Worm (Caenorhabditis elegans) whole organism, L4/young adult: ENCODE data around the gene glt-4.

Experiments used
- W03F9.2 ChIP-seq: fragments of 150-350 bp; optimal IDR thresholded peaks from 2 replicates; lab custom pipeline; 2014; ENCODE audit warnings: missing biosample characterization, missing genetic modification characterization
- dao-5 ChIP-seq: sonication (generic microtip); optimal IDR thresholded peaks from 2 replicates; lab custom pipeline; 2016; ENCODE audit warnings: missing genotype, missing genetic modification characterization, moderate library complexity, missing compliant biosample characterization
- him-1 ChIP-seq: sonication (generic microtip); optimal IDR thresholded peaks from 2 replicates; lab custom pipeline; 2016; ENCODE audit warnings: missing genotype, missing genetic modification reagents, missing genetic modification characterization, missing compliant biosample characterization

Gene glt-4

DNA sequence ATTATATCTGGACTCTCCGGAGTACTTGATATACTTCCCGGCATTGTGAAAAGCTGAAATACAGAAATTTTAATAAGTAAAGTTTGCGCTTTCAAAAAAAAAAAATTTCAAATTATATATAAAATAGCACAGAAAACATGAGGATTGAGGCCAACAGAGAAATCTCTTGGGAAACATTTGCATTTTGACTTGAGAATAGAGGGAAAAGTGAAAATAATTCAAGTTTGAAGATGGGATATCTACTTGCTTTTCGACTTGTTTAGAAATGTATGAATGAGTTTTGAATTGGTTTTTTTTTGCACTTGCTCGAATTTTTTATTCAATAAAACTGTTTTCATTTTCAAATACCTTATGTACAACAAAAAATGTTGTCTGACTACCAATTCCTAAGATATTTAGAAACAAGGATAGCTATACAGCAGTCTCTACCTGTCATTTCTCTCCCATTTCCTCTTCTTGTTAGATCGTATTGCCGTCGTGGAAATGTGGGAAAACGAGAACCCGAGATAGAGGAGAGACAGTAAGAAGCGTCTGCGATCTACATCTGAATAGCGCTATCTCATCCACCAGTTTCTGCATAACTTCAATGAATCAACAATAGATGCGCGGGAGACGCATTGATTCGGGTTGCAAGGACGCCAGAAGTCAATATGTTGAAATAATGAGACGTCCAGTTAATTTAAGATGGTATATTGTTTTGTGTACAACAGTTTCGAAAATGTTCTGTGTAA, 13.3 kb downstream of the glt-4 start, which contains the start of gene T22E5.6:
Gene T22E5.6 (minus strand): TSS at position 51 of the 731 bp plus-strand sequence.
- no peak for TF ChIP-seq W03F9.2 (tag; lab: Kevin White, UChicago)
- TF ChIP-seq dao-5 (tag; lab: Kevin White, UChicago): no peak
- TF ChIP-seq him-1 (tag; lab: Kevin White, UChicago): no peak

DNA sequence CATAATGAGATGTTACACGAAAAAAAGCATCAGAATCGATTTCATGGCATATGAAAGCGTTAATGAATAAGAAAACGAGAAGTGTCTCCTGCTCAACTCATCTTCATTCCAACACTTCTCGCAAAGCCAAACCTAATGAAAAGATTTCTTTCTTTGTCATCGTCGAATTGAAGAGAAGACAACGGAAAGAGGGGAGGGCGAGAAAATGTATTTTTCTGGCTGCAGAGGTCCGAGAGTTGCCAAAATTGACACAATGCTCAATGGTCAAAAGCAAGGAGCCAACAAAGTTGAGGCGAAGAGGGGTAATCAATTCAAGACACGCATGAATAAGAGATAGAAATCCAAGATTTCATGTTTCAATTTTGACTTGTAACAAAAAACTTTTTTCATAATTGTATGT, 15.9 kb downstream of the glt-4 start:
- TF ChIP-seq him-1 (tag; lab: Kevin White, UChicago) (no peak), W03F9.2 (tag; lab: Kevin White, UChicago) (no peak), dao-5 (tag; lab: Kevin White, UChicago) (no peak)

DNA sequence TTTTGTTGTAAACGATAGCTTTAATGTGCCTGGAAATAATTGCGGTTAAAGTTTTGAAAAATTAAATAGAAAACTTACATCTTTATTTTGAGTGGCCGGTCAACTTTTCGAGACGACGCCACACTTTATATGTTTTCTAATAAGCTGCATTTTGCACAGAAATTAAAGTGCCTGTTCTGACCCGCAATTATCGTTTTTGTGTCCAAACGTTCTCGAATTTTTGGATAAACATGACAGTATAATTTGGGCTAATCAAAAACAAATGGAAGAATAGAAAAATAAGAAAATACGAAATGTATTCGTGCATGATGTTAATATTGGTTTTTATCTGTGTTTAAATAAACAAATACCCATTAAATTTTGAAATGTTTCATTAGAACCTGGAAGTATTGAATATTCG, 17.5 kb downstream of the glt-4 start, which contains the start of gene K10C2.12:
Gene K10C2.12 (minus strand): TSS at position 101 of the 400 bp plus-strand sequence.
- TF ChIP-seq him-1 (tag; lab: Kevin White, UChicago) (no peak), W03F9.2 (tag; lab: Kevin White, UChicago) (no peak), dao-5 (tag; lab: Kevin White, UChicago) (no peak)

DNA sequence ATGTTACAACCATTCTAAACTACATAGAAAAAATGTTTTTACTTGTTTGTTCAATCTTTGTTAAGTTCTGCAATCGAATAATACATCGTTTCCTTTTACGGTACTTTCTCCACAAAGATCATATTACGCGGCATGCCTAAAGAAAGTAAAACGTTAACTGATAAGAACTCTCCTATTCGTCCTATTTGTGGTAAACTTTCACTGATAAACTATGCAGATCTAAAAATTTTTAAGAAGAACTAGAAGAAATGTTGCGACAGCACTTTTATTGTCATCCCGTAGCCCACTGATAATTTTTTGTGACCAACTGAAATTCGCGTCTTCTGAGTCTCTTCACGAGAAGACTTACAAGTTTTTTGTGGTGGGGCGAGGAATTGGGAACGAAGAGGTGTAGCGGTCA, 23.9 kb downstream of the glt-4 start:
- TF ChIP-seq W03F9.2 (tag; lab: Kevin White, UChicago) (no peak), dao-5 (tag; lab: Kevin White, UChicago) (no peak), him-1 (tag; lab: Kevin White, UChicago) (no peak)

DNA sequence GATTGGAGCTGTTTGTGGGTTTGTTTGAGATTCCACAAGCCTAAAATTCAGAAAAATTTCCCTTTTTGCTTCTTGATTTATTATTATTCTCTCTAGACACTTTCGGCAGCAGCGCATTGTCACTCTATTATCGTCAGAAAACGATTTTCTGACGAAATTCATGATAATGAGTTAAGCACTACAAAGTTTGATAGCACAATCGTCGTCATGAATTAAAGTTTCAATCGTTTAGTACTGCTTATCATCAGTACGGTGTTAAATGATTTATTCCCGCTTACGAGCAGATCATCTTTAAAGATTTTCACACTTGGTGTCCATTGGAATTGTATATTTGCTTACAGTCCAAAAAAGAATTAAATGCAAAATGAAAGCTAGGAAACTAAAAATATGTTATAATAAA, 26.3 kb downstream of the glt-4 start:
- TF ChIP-seq him-1 (tag; lab: Kevin White, UChicago) (no peak), dao-5 (tag; lab: Kevin White, UChicago) (no peak), W03F9.2 (tag; lab: Kevin White, UChicago) (no peak)

DNA sequence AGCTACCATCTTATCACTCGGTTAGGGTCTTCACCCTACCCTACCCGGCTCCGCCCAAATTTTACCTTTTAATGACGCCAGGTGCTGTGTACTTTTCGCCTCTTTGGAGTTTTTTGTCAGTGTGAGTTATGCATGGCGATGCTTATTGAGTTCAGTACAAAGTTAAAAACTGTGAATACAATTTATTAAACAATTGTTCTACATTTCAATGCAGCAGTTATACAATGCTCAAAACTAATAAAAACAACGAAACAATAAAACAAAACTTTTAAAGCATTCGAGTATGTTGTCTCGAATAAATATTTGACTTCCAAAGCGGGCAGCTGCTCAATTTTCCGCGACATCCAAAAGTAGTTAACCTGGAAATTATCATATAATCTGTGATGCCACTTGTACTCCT, 27.3 kb downstream of the glt-4 start, which contains the start of gene ctsa-2:
Gene ctsa-2 (minus strand): TSS at position 101 of the 400 bp plus-strand sequence.
- TF ChIP-seq him-1 (tag; lab: Kevin White, UChicago) (no peak), dao-5 (tag; lab: Kevin White, UChicago) (no peak), W03F9.2 (tag; lab: Kevin White, UChicago) (no peak)

DNA sequence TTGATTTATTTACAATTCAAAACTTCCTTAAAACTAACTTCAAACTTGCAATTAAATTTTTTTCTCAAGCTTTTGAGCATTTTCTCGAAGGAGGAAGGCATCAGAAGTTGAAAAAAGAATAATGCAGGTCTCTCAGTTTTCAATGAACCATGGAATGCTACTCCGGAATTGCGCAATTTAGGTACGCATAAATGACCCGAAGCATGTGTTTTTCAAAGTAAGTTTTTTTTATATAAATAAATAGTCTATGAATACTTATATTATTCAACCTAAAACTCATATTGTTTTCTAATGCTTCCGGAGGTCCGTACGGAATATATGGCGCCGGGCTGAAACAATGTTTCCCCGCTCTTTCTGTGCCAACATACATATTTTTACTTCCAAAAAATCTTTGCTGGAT, 30.5 kb downstream of the glt-4 start, which contains the start of gene K10C2.2:
Gene K10C2.2 (minus strand): TSS at position 101 of the 400 bp plus-strand sequence.
- TF ChIP-seq him-1 (tag; lab: Kevin White, UChicago) (no peak), dao-5 (tag; lab: Kevin White, UChicago) (no peak), W03F9.2 (tag; lab: Kevin White, UChicago) (no peak)

DNA sequence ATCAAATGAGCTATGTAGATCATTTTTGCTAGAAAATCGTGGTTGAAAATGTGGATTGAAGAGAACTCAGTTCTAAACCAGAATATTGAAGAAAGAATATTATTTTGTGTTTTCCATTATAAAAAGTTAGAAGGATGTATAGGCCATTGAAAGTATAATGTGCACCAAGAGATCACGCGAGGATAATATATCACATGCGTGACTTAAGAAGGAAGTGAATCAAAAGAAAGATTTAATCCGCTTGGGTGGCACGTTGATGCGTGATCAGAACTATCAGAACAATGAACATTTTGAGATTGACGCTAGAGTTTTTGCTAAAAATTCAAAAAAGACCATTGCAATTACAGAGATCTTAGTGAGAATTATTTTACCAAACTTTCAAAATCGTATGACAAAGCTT, 32.6 kb downstream of the glt-4 start:
- no peak for TF ChIP-seq W03F9.2 (tag; lab: Kevin White, UChicago)

DNA sequence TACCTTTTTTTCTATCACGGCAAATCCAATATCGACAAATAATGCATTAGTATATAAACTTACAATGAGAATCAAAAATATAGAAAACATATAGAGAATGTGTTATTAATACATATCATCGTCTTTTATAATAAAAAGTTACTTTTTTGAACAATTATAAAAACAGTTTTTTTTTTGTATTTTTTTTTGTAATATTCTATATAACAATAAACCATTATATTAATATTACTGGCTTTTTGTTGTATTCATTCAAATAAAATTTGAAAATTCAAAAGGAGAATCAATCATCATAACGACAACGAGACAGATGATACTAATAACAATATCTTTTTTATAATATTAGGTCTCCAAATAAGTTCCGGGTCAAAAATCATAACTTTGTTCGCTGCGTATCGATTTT, 34.3 kb downstream of the glt-4 start, which contains the start of gene K10C2.8:
Gene K10C2.8 (minus strand): TSS at position 101 of the 400 bp plus-strand sequence.
- TF ChIP-seq dao-5 (tag; lab: Kevin White, UChicago) (no peak), W03F9.2 (tag; lab: Kevin White, UChicago) (no peak), him-1 (tag; lab: Kevin White, UChicago) (no peak)

DNA sequence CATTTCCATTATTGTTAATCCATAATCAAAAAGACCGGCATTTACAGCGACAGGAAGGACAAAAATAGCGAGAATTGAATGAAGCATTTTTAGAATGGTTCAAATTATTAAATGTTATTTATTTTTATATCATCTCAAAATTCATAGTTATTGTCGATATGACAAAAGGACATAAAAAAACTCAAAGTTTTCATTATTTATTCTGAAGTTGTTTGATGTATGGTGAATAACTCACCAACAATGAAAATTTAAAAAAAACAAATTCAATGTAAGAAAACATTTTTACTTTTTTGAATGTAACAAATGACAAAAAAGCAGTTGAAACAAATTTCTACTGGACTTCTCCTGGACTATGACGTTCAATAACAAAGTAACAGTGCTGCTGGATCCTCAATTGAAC, 37.2 kb downstream of the glt-4 start, which contains the start of gene K10C2.14:
Gene K10C2.14 (minus strand): TSS at position 101 of the 400 bp plus-strand sequence.
- TF ChIP-seq W03F9.2 (tag; lab: Kevin White, UChicago) (no peak), him-1 (tag; lab: Kevin White, UChicago) (no peak), dao-5 (tag; lab: Kevin White, UChicago) (no peak)

DNA sequence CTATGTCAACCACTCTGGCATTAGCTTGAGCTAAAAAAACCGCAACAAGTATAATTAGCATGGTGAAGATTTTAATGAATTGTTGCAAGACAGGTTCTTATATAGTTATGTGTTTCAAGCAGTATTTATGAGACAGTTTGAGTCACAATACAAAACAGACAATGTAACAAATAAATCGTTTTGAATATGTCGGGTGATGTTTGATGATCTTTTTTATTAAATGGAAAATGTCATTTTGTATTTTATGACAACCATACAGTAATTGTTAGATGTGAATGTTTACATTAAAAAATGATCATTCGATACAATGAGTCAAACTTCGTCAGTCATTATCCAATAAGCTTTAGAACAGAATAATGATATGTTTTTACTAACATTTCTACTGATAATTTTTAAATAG, 40.2 kb downstream of the glt-4 start, which contains the start of gene K10C2.7:
Gene K10C2.7 (minus strand): TSS at position 101 of the 400 bp plus-strand sequence.
- TF ChIP-seq dao-5 (tag; lab: Kevin White, UChicago) (no peak), W03F9.2 (tag; lab: Kevin White, UChicago) (no peak), him-1 (tag; lab: Kevin White, UChicago) (no peak)

DNA sequence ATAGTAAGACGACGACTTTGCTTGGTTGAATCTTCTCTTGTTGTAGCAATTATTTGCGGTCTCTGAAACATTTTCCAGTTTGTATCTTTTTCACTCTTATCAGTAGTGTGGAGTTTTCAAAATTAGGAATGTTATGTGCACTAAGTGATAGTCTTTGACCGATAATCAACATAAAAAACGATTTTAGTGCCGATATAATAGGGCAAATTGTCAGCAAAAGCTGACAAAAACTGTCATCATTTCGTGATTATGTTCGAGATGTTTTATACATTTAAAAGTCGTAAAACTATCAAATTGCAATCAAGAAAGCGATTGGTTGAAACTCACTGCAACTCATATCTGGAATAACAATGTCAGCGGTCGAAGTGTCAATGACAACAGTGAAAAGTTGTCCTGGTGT, 42.0 kb downstream of the glt-4 start:
- TF ChIP-seq dao-5 (tag; lab: Kevin White, UChicago) (no peak), W03F9.2 (tag; lab: Kevin White, UChicago) (no peak), him-1 (tag; lab: Kevin White, UChicago) (no peak)

DNA sequence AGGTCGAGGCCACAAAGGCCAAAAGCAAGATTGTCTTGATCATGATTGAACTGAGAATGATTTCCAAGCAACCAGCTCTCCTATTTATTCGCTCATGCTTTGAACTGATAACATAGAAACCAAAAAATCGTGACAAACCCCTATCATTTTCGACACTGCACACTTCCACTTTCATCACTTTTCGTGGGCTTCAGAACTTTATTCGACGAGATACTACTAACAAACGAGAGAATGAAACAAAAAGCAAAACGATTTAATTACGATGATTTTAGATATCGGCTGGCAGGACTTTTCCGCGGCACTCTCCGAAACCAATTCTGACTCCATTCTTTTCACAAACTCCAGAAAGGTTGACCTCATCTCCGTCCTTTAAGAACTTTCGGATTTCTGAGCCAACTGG, 43.3 kb downstream of the glt-4 start, which contains the start of gene asp-14:
Gene asp-14 (minus strand): TSS at position 101 of the 400 bp plus-strand sequence.
- no peak for TF ChIP-seq W03F9.2 (tag; lab: Kevin White, UChicago)
- TF ChIP-seq dao-5 (tag; lab: Kevin White, UChicago): no peak
- no peak for TF ChIP-seq him-1 (tag; lab: Kevin White, UChicago)
